Worm (Caenorhabditis elegans): Measurements from ENCODE around the gene Y43F8B.18.
A peak's percentile ranks its signal among the peaks of the same experiment; 100 is the strongest.

The Y43F8B.18 gene

DNA sequence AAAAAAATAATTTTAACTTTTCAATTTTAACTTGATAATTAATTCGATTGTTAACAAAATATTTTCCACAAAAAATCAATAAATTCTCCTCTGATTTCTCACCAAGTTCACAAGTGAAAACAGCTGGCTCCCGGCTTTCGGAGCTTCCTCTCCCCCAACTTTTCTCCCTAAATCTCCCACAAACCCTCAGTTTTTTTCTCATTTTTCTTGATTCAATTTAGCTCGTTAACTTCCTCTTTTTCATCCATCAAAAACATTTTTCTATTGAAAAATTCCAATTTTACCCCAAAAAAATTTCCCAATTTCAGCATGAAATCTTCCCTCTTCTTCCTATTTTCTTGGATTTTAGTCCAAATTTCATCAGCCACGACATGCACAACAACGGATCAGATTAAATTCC, 15.4 kb upstream of the Y43F8B.18 start, which contains the start of gene Y43F8B.11:
Gene Y43F8B.11, plus strand, starts transcription at position 301 of the 400 bp plus-strand sequence.
- TF ChIP-seq madf-6 (GFP tag; IDR thresholded peaks at IDR 0.05) (no peak), lin-26 (GFP tag; IDR thresholded peaks at IDR 0.05) (no peak), F52B5.7 (tag; optimal IDR thresholded peaks at IDR 0.05) (no peak)

DNA sequence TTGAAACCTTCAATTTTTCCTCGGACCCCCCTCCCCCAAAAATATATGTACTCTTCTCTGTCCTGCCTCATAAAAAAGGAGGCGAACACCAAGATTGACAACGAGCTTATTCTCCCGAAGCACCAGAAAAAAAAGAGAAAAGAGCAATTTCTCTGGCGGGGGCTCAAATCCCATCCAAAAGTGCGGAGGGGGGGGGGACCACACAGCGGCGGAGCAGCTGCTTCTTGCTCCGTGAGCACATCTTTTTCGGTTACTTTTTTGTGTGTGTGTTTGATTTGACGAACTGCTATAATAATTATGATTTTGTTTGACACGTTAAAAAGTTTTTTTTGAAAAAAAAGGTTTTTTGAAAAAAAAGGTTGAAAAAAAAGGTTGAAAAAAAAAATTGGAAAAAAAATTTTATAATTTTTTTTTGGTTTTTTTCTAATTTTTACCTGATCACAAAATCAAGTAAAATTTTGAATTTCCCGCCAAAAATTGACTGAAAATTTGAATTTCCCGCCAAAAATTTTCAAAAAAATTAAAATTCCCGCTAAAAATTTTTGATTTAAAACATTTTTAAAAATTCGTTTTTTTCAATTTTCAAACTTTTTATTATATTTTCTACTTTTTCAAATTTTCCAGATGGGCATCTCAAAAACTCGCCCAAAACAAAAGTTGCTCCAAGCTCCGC, 11.8 kb upstream of the Y43F8B.18 start, which contains the start of gene Y43F8B.10:
Gene Y43F8B.10, plus strand, starts transcription at position 623 of the 673 bp plus-strand sequence.
- TF ChIP-seq nfya-2 (GFP tag; IDR thresholded peaks at IDR 0.05), result no peak
- peak; percentile 16; the same call in 1 of the 2 replicates for TF ChIP-seq egrh-3 (GFP tag; IDR thresholded peaks at IDR 0.05)

DNA sequence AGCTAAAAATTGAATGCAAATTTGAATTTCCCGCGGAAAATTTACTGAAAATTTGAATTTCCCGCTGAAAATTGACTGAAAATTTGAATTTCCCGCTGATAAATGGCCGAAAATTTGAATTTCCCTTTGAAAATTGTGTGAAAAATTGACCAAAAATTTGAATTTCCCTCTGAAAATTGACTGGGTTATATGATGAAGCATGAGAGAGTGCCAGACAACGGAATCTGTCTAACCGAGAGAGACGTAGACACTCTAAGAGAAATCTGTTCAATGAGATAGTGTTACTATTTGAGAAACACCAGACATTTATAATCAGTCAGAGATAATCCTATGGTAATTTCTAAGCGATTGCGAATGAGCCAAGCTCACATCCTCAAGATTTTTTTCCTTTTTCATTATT, 8.5 kb upstream of the Y43F8B.18 start:
- TF ChIP-seq hsf-1 (GFP tag; IDR thresholded peaks at IDR 0.05) (no peak), F22D6.2 (tag; optimal IDR thresholded peaks at IDR 0.05) (no peak), sptf-2 (GFP tag; optimal IDR thresholded peaks at IDR 0.05) (no peak), snpc-1.3 (tag; optimal IDR thresholded peaks at IDR 0.05; ENCODE audit: insufficient read depth) (no peak), ztf-18 (tag; optimal IDR thresholded peaks at IDR 0.05) (no peak), hlh-12 (tag; optimal IDR thresholded peaks at IDR 0.05) (no peak), madf-6 (GFP tag; IDR thresholded peaks at IDR 0.05) (no peak), cebp-1 (GFP tag; IDR thresholded peaks at IDR 0.05) (no peak), cebp-1 (tag; optimal IDR thresholded peaks at IDR 0.05) (no peak), F57C9.4 (tag; optimal IDR thresholded peaks at IDR 0.05) (no peak), tbp1 (GFP tag; optimal IDR thresholded peaks at IDR 0.05) (no peak), aptf-3 (GFP tag; IDR thresholded peaks at IDR 0.05) (no peak), lsl-1 (GFP tag; optimal IDR thresholded peaks at IDR 0.05) (no peak), Y53G8AR.9 (GFP tag; conservative IDR thresholded peaks at IDR 0.05) (no peak), madf-3 (GFP tag; IDR thresholded peaks at IDR 0.05) (no peak), T26A5.8 (tag; optimal IDR thresholded peaks at IDR 0.05) (no peak), lir-1 (GFP tag; conservative IDR thresholded peaks at IDR 0.05) (no peak), ccch-3 (GFP tag; optimal IDR thresholded peaks at IDR 0.05) (no peak), ztf-25 (GFP tag; IDR thresholded peaks at IDR 0.05) (no peak)

DNA sequence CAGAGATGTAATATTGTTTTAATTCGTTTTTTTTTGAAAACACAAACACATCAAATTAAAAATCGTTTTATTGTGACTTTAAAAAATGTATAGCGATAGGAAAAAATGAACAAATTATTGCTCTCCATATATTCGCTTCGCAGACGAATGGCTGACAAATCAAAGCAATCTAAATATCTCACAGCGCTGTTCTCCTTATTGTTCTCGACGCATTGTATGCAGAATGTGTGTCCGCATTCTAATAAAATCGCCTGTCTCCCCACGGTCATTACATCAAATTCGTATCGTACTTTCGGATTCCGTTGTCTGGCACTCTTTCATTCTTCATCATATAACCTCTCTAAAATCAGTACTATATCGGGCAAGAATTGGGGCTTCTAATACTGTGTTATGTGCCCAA, 7.9 kb upstream of the Y43F8B.18 start, which contains the start of gene Y43F8B.9:
Gene Y43F8B.9, plus strand, starts transcription at position 301 of the 400 bp plus-strand sequence.
- TF ChIP-seq aptf-2 (GFP tag; conservative IDR thresholded peaks at IDR 0.05) (no peak), lin-54 (GFP tag; optimal IDR thresholded peaks at IDR 0.05) (no peak), xnd-1 (tag; optimal IDR thresholded peaks at IDR 0.05) (no peak), F22D6.2 (tag; optimal IDR thresholded peaks at IDR 0.05) (no peak), lin-40 (tag; optimal IDR thresholded peaks at IDR 0.05) (no peak), snpc-1.1 (tag; optimal IDR thresholded peaks at IDR 0.05; ENCODE audit: insufficient read depth) (no peak), B0035.1 (tag; optimal IDR thresholded peaks at IDR 0.05) (no peak), athp-1 (tag; optimal IDR thresholded peaks at IDR 0.05) (no peak), hlh-26 (GFP tag; conservative IDR thresholded peaks at IDR 0.05) (no peak), nhr-90 (tag; optimal IDR thresholded peaks at IDR 0.05) (no peak), hsf-1 (GFP tag; IDR thresholded peaks at IDR 0.05) (no peak), F37B4.10 (GFP tag; IDR thresholded peaks at IDR 0.05) (no peak), sptf-2 (GFP tag; optimal IDR thresholded peaks at IDR 0.05) (no peak), let-607 (tag; optimal IDR thresholded peaks at IDR 0.05) (no peak), fkh-3 (tag; optimal IDR thresholded peaks at IDR 0.05) (no peak), snpc-4 (GFP tag; optimal IDR thresholded peaks at IDR 0.05) (no peak), snpc-4 (tag; optimal IDR thresholded peaks at IDR 0.05) (no peak), F39B2.1 (GFP tag; IDR thresholded peaks at IDR 0.05) (no peak), atf-7 (tag; optimal IDR thresholded peaks at IDR 0.05) (no peak), C06A6.2 (GFP tag; conservative IDR thresholded peaks at IDR 0.05) (no peak)

Data from whole organism, young adult.